Worm (Caenorhabditis elegans) whole organism, L4 larva: Measurements from ENCODE around the gene R10F2.4.

ENCODE experiments used
- F37D6.2 ChIP-seq: sonication (generic microtip); optimal IDR thresholded peaks from 2 replicates; lab custom pipeline; 2016; ENCODE audit warnings: mild to moderate bottlenecking, missing genetic modification characterization, missing compliant biosample characterization
- Y105C5A.15 ChIP-seq: fragments of 200-800 bp; sonication (Bioruptor generic); IDR thresholded peaks from 2 replicates; pipeline ENCODE4 v1.3.6; 2022; ENCODE audit warnings: missing genetic modification characterization, missing compliant biosample characterization
- Y75B8A.6 ChIP-seq: fragments of 200-800 bp; sonication (Bioruptor generic); IDR thresholded peaks from 2 replicates; pipeline ENCODE4 v1.3.6; 2022; ENCODE audit warnings: missing genetic modification reagents, missing genetic modification characterization, missing compliant biosample characterization
- ceh-28 ChIP-seq: fragments of 150-350 bp; optimal IDR thresholded peaks from 2 replicates; lab custom pipeline; 2014; ENCODE audit warnings: missing biosample characterization, missing genetic modification reagents, missing genetic modification characterization
- ces-1 ChIP-seq: fragments of 150-350 bp; sonication (generic microtip); optimal IDR thresholded peaks from 4 replicates; lab custom pipeline; 2014; ENCODE audit warnings: missing biosample characterization, missing genetic modification reagents, missing genetic modification characterization
- ctbp-1 ChIP-seq: fragments of 200-800 bp; sonication (Bioruptor generic); IDR thresholded peaks from 2 replicates; pipeline ENCODE4 v1.3.6; 2022; ENCODE audit warnings: missing genetic modification reagents, missing genetic modification characterization, missing compliant biosample characterization
- duxl-1 ChIP-seq: sonication (generic microtip); optimal IDR thresholded peaks from 2 replicates; lab custom pipeline; 2016; ENCODE audit warnings: mild to moderate bottlenecking, missing genetic modification characterization, moderate library complexity, missing compliant biosample characterization; ENCODE audit not compliant: poor library complexity
- egl-43 ChIP-seq: fragments of 200-800 bp; sonication (Bioruptor generic); IDR thresholded peaks from 2 replicates; pipeline ENCODE4 v1.3.6; 2022; ENCODE audit warnings: missing genetic modification reagents, missing genetic modification characterization, missing compliant biosample characterization
- gei-8 ChIP-seq: fragments of 200-800 bp; sonication (Bioruptor generic); optimal IDR thresholded peaks from 2 replicates; lab custom pipeline; 2018; ENCODE audit warnings: mild to moderate bottlenecking, missing genetic modification characterization, missing compliant biosample characterization
- hlh-11 ChIP-seq: fragments of 200-800 bp; sonication (Bioruptor generic); optimal IDR thresholded peaks from 2 replicates; lab custom pipeline; 2018; ENCODE audit warnings: mild to moderate bottlenecking, missing genetic modification characterization, missing compliant biosample characterization
- hmg-1.1 ChIP-seq: fragments of 200-800 bp; sonication (Bioruptor generic); IDR thresholded peaks from 2 replicates; pipeline ENCODE4 v1.3.6; 2022; ENCODE audit warnings: missing genetic modification reagents, missing genetic modification characterization, missing compliant biosample characterization
- lin-1 ChIP-seq: fragments of 200-800 bp; sonication (Bioruptor generic); IDR thresholded peaks from 2 replicates; pipeline ENCODE4 v1.3.6; 2022; ENCODE audit warnings: missing genetic modification reagents, missing genetic modification characterization, missing compliant biosample characterization
- lin-13 ChIP-seq: fragments of 150-350 bp; optimal IDR thresholded peaks from 2 replicates; lab custom pipeline; 2014; ENCODE audit warnings: missing biosample characterization, missing genetic modification reagents, missing genetic modification characterization
- lin-38 ChIP-seq: fragments of 200-800 bp; sonication (Bioruptor generic); IDR thresholded peaks from 2 replicates; pipeline ENCODE4 v1.3.6; 2022; ENCODE audit warnings: missing genetic modification reagents, missing genetic modification characterization, missing compliant biosample characterization
- lir-3 ChIP-seq: sonication (generic microtip); optimal IDR thresholded peaks from 2 replicates; lab custom pipeline; 2016; ENCODE audit warnings: mild to moderate bottlenecking, missing genetic modification characterization, missing compliant biosample characterization
- lsy-2 ChIP-seq, 2 experiments: fragments of 150-350 bp in 1 of 2; sonication (generic microtip) in 1 of 2; optimal IDR thresholded peaks; 2 replicates each; lab custom pipeline; 2014 to 2017; ENCODE audit warnings: missing biosample characterization in 2 of 2, missing genetic modification characterization in 2 of 2
- madf-5 ChIP-seq, 2 experiments: fragments of 200-800 bp; sonication (Bioruptor generic); IDR thresholded peaks; 2 replicates each; pipeline ENCODE4 v1.3.6; 2022; ENCODE audit warnings: missing compliant biosample characterization in 2 of 2, missing genetic modification characterization in 2 of 2
- madf-9 ChIP-seq: fragments of 200-800 bp; sonication (Bioruptor generic); conservative IDR thresholded peaks from 2 replicates; pipeline ENCODE4 v1.3.6; 2022; ENCODE audit warnings: missing genetic modification reagents, missing genetic modification characterization, missing compliant biosample characterization
- mes-2 ChIP-seq: sonication (generic microtip); optimal IDR thresholded peaks from 2 replicates; lab custom pipeline; 2016; ENCODE audit warnings: missing genotype, mild to moderate bottlenecking, missing genetic modification characterization, missing compliant biosample characterization; ENCODE audit not compliant: poor library complexity, severe bottlenecking
- mxl-2 ChIP-seq: fragments of 200-800 bp; sonication (Bioruptor generic); conservative IDR thresholded peaks from 2 replicates; pipeline ENCODE4 v1.3.6; 2022; ENCODE audit warnings: missing genetic modification reagents, missing genetic modification characterization, missing compliant biosample characterization
- mxl-3 ChIP-seq: fragments of 200-800 bp; sonication (Bioruptor generic); optimal IDR thresholded peaks from 2 replicates; lab custom pipeline; 2018; ENCODE audit warnings: mild to moderate bottlenecking, missing genetic modification characterization, missing compliant biosample characterization
- nhr-102 ChIP-seq: sonication (generic microtip); optimal IDR thresholded peaks from 2 replicates; lab custom pipeline; 2016; ENCODE audit warnings: mild to moderate bottlenecking, missing genetic modification characterization, moderate library complexity, missing compliant biosample characterization
- nhr-11 ChIP-seq: fragments of 150-350 bp; optimal IDR thresholded peaks from 2 replicates; lab custom pipeline; 2014; ENCODE audit warnings: missing biosample characterization, missing genetic modification characterization
- nhr-28 ChIP-seq: fragments of 150-350 bp; optimal IDR thresholded peaks from 2 replicates; lab custom pipeline; 2014; ENCODE audit warnings: missing biosample characterization, missing genetic modification characterization
- nhr-41 ChIP-seq: fragments of 200-800 bp; sonication (Bioruptor generic); IDR thresholded peaks from 2 replicates; pipeline ENCODE4 v1.3.6; 2022; ENCODE audit warnings: missing genetic modification reagents, missing genetic modification characterization, missing compliant biosample characterization
- nhr-48 ChIP-seq: sonication (generic microtip); optimal IDR thresholded peaks from 2 replicates; lab custom pipeline; 2016; ENCODE audit warnings: mild to moderate bottlenecking, missing genetic modification characterization, missing compliant biosample characterization
- nhr-6 ChIP-seq: fragments of 150-350 bp; optimal IDR thresholded peaks from 2 replicates; lab custom pipeline; 2014; ENCODE audit warnings: missing biosample characterization, missing genetic modification characterization
- nhr-77 ChIP-seq: fragments of 150-350 bp; optimal IDR thresholded peaks from 2 replicates; lab custom pipeline; 2014; ENCODE audit warnings: missing biosample characterization, missing genetic modification characterization
- php-3 ChIP-seq: fragments of 200-800 bp; sonication (Bioruptor generic); IDR thresholded peaks from 2 replicates; pipeline ENCODE4 v1.3.6; 2022; ENCODE audit warnings: missing genetic modification reagents, missing genetic modification characterization, missing compliant biosample characterization
- rbr-2 ChIP-seq: sonication (generic microtip); optimal IDR thresholded peaks from 2 replicates; lab custom pipeline; 2016; ENCODE audit warnings: missing genotype, missing genetic modification characterization, missing compliant biosample characterization
- set-16 ChIP-seq: fragments of 200-800 bp; sonication (Bioruptor generic); IDR thresholded peaks from 2 replicates; pipeline ENCODE4 v1.3.6; 2022; ENCODE audit warnings: missing genetic modification reagents, missing genetic modification characterization, missing compliant biosample characterization
- skn-1 ChIP-seq: fragments of 150-350 bp; optimal IDR thresholded peaks from 2 replicates; lab custom pipeline; 2014; ENCODE audit warnings: missing biosample characterization, missing genetic modification characterization
- unc-39 ChIP-seq: sonication (generic microtip); optimal IDR thresholded peaks from 2 replicates; lab custom pipeline; 2017; ENCODE audit warnings: missing biosample characterization, missing genetic modification characterization
- unc-62 ChIP-seq, 3 experiments: fragments of 150-350 bp in 1 of 3; sonication (generic microtip); optimal IDR thresholded peaks in 2 of 3; peaks in 1 of 3; 1 replicate in 1 of 3; 2 replicates in 2 of 3; lab custom pipeline; 2014 to 2017; ENCODE audit warnings: missing biosample characterization in 3 of 3, missing genetic modification characterization in 3 of 3, missing genetic modification reagents in 3 of 3, missing genotype in 1 of 3
- vab-7 ChIP-seq: fragments of 200-800 bp; sonication (Bioruptor generic); IDR thresholded peaks from 2 replicates; pipeline ENCODE4 v1.3.6; 2022; ENCODE audit warnings: missing genetic modification reagents, missing genetic modification characterization, missing compliant biosample characterization
- zip-11 ChIP-seq: fragments of 200-800 bp; sonication (Bioruptor generic); IDR thresholded peaks from 2 replicates; pipeline ENCODE4 v1.3.6; 2022; ENCODE audit warnings: missing genetic modification characterization, missing compliant biosample characterization
- ztf-11 ChIP-seq: fragments of 150-350 bp; optimal IDR thresholded peaks from 2 replicates; lab custom pipeline; 2014; ENCODE audit warnings: missing biosample characterization, missing genetic modification characterization
- ztf-7 ChIP-seq: fragments of 150-350 bp; optimal IDR thresholded peaks from 2 replicates; lab custom pipeline; 2014; ENCODE audit warnings: missing biosample characterization, missing genetic modification characterization

The R10F2.4 gene

ce11 chrIII:2966462-2966861, 43.5 kb upstream of the R10F2.4 start (continued):
- no peak for TF ChIP-seq php-3 (GFP tag; lab: Robert Waterston, UW)
- peak; percentile 20 for TF ChIP-seq nhr-77 (tag; lab: Kevin White, UChicago)
- no peak for TF ChIP-seq mxl-2 (GFP tag; lab: Robert Waterston, UW)
- TF ChIP-seq hmg-1.1 (GFP tag; lab: Robert Waterston, UW): peak; percentile 85
- peak in 1 of 2 experiments; percentile 90 for TF ChIP-seq unc-62 (GFP tag; optimal IDR thresholded peaks at IDR 0.05 in 1 of 2; lab: Kevin White, UChicago)
- no peak for TF ChIP-seq unc-62 (tag; optimal IDR thresholded peaks at IDR 0.05; lab: Kevin White, UChicago)
- peak; percentile 57; the same call in 1 of the 2 replicates for TF ChIP-seq ctbp-1 (GFP tag; lab: Robert Waterston, UW)
- no peak for TF ChIP-seq skn-1 (tag; lab: Kevin White, UChicago)
- TF ChIP-seq duxl-1 (tag; lab: Kevin White, UChicago): no peak
- TF ChIP-seq ztf-11 (tag; lab: Kevin White, UChicago): no peak
- TF ChIP-seq nhr-48 (tag; lab: Kevin White, UChicago): peak; percentile 34
- no peak for TF ChIP-seq lir-3 (tag; lab: Kevin White, UChicago)
- TF ChIP-seq mxl-3 (GFP tag; lab: Kevin White, UChicago): peak; percentile 31
- peak; percentile 82 for TF ChIP-seq rbr-2
- peak; percentile 30 for TF ChIP-seq nhr-6 (tag; lab: Kevin White, UChicago)
- TF ChIP-seq nhr-11 (tag; lab: Kevin White, UChicago): peak; percentile 35
- no peak for TF ChIP-seq egl-43 (GFP tag; lab: Robert Waterston, UW)
- no peak for TF ChIP-seq Y75B8A.6 (GFP tag; lab: Robert Waterston, UW)
- peak; percentile 43 for TF ChIP-seq nhr-28 (tag; lab: Kevin White, UChicago)
- TF ChIP-seq mes-2: peak; percentile 82
- no peak for TF ChIP-seq ces-1 (GFP tag; lab: Kevin White, UChicago)
- peak; percentile 80 for TF ChIP-seq lin-13
- peak; percentile 44 for TF ChIP-seq F37D6.2
- peak; percentile 39; the same call in 1 of the 2 replicates for TF ChIP-seq madf-9 (GFP tag; lab: Robert Waterston, UW)
- TF ChIP-seq gei-8 (GFP tag; lab: Kevin White, UChicago): no peak
- no peak for TF ChIP-seq zip-11 (GFP tag; lab: Robert Waterston, UW)
- 0 out of 2 replicates have a peak, but pooled peaks have one; percentile 12 for TF ChIP-seq lin-1 (GFP tag; lab: Robert Waterston, UW)
- no peak for TF ChIP-seq madf-5 (GFP tag; IDR thresholded peaks at IDR 0.05; lab: Robert Waterston, UW)
- TF ChIP-seq set-16 (GFP tag; lab: Robert Waterston, UW): peak; percentile 51

DNA sequence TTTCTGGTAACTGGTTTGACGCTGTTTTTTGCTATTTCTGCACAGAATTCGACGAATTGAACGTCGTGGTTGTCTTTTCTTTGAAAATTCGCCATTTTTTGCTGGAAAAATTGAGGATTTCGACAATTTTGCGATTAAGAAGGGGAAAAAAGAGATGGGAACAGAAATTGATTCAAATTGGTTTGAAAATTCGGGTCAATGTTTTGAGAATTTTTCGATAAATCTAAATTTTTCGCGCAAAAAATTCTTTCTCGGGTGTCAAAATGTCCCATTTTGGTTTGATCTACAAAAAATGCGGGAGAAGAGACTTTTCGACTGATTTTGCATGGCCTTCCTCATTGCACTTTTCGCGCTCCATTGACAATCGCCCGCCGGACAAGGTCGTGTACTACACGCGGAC, 42.6 kb upstream of the R10F2.4 start, which contains the start of gene H05C05.2:
Gene H05C05.2 (minus strand): TSS at position 101 of the 400 bp plus-strand sequence.
- TF ChIP-seq Y105C5A.15 (GFP tag; lab: Robert Waterston, UW): no peak
- no peak for TF ChIP-seq nhr-102 (tag; lab: Kevin White, UChicago)
- no peak for TF ChIP-seq hlh-11 (tag; lab: Kevin White, UChicago)
- TF ChIP-seq vab-7 (GFP tag; lab: Robert Waterston, UW): no peak
- no peak for TF ChIP-seq madf-9 (GFP tag; lab: Robert Waterston, UW)
- TF ChIP-seq nhr-41 (GFP tag; lab: Robert Waterston, UW): no peak
- no peak for TF ChIP-seq lsy-2 (tag; optimal IDR thresholded peaks at IDR 0.05; lab: Kevin White, UChicago)
- no peak for TF ChIP-seq ctbp-1 (GFP tag; lab: Robert Waterston, UW)
- TF ChIP-seq unc-39 (tag; lab: Kevin White, UChicago): no peak
- no peak for TF ChIP-seq ztf-7

DNA sequence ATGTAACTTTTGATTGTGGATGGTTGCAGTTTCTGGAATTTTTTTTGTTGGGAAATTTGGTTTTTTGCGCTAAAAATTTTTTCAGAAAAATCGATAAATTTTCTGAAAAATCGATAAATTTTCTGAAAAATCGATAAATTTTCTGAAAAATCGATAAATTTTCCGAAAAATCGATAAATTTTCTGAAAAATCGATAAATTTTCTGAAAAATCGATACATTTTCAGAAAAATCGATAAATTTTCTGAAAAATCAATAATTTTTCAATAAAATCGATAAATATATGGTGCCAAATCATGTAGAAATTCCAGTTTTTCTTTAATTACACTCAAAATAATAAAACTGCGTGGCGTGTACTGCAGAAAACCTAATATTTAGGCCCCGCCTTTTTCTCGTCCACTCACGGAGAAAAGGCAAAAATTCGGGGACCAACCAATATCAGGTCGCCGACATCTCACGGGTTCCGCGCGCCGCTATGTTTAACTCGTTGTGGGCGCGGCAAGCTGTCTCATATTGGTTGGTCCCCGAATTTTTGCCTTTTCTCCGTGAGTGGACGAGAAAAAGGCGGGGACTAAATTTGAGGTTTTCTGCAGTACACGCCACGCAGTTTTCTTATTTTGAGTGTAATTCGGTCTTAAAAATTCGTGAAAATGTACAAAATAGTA, 40.1 kb upstream of the R10F2.4 start:
- TF ChIP-seq ceh-28 (tag; lab: Kevin White, UChicago) (peak; percentile 80), lin-38 (GFP tag; lab: Robert Waterston, UW) (0 out of 2 replicates have a peak, but pooled peaks have one; percentile 8)
- TF ChIP-seq, all 104 proteins: peak for 2; not testable (repeated sequence) for 102
